Worm (Caenorhabditis elegans): ENCODE results near the gene C04F5.2.

DNA sequence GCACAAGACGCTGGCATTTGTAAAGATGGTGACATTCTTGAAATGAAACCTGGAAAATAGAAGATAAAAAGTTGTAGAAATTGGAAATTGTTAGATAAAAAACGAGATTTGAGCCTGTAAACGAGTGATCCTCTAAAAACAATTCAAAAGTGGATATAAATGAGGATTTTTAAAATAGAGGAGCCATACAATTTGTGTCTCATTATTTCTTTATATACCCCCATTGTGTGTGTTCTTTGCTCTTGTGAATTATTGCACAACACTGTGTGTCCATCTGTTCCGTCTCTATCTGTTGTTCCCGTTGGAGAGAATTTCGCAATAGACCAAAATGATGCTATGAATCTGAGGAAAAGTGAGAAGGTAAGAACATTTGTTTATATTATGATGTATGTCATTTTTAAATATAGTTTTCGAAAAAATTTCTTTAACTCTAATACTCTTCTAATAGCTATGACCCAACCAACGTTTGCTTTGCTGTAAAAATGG lies 10.0 kb downstream of the C04F5.2 start, which contains the start of gene Y58A7A.5:
- TF ChIP-seq Y67H2A.10 (GFP tag; conservative IDR thresholded peaks at IDR 0.05), result no peak
- TF ChIP-seq unc-62 (GFP tag; optimal IDR thresholded peaks at IDR 0.05), result no peak
- no peak for TF ChIP-seq F39B2.1 (GFP tag; IDR thresholded peaks at IDR 0.05)
- no peak for TF ChIP-seq dox-1 (GFP tag; IDR thresholded peaks at IDR 0.05)
- no peak for TF ChIP-seq aptf-3 (GFP tag; IDR thresholded peaks at IDR 0.05)
- TF ChIP-seq attf-3 (GFP tag; conservative IDR thresholded peaks at IDR 0.05), result no peak
- TF ChIP-seq lsl-1 (GFP tag; optimal IDR thresholded peaks at IDR 0.05), result no peak
